Fruit fly (Drosophila melanogaster): Measurements from ENCODE around the gene CG15385.

Gene CG15385

dm6 chr2L:2177969-2178809 lies 34.2 kb downstream of the CG15385 start, which contains the start of gene aop (continued):
- TF ChIP-seq grau (tag; optimal IDR thresholded peaks at IDR 0.05) (no peak), cg (GFP tag; optimal IDR thresholded peaks at IDR 0.05) (peak; percentile 84), Hand (GFP tag; optimal IDR thresholded peaks at IDR 0.05) (no peak), pita (GFP tag; optimal IDR thresholded peaks at IDR 0.05) (no peak), CG10462 (GFP tag; optimal IDR thresholded peaks at IDR 0.05) (no peak), CkIIα-i1 (GFP tag; IDR thresholded peaks at IDR 0.05) (no peak), onecut (GFP tag; IDR thresholded peaks at IDR 0.05) (peak; percentile 35; the same call in 1 of the 2 replicates), CG7556 (GFP tag; optimal IDR thresholded peaks at IDR 0.05) (peak; percentile 13), ase (GFP tag; IDR thresholded peaks at IDR 0.05) (no peak), CG10654 (GFP tag; optimal IDR thresholded peaks at IDR 0.05) (no peak), CG6683 (GFP tag; optimal IDR thresholded peaks at IDR 0.05) (no peak), cwo (GFP tag; optimal IDR thresholded peaks at IDR 0.05) (no peak), Optix (GFP tag; IDR thresholded peaks at IDR 0.05) (no peak), ac (GFP tag; optimal IDR thresholded peaks at IDR 0.05) (peak; percentile 50), CG10147 (GFP tag; optimal IDR thresholded peaks at IDR 0.05) (no peak), gcm2 (GFP tag; optimal IDR thresholded peaks at IDR 0.05) (no peak), Elba2 (GFP tag; optimal IDR thresholded peaks at IDR 0.05) (peak; percentile 30), sqz (GFP tag; optimal IDR thresholded peaks at IDR 0.05) (peak; percentile 53), CG9727 (GFP tag; optimal IDR thresholded peaks at IDR 0.05) (peak; percentile 27), BtbVII (GFP tag; optimal IDR thresholded peaks at IDR 0.05) (no peak), HLH3B (GFP tag; IDR thresholded peaks at IDR 0.05) (no peak), gcm (GFP tag; optimal IDR thresholded peaks at IDR 0.05) (no peak), Hey (tag; optimal IDR thresholded peaks at IDR 0.05) (no peak), wek (GFP tag; optimal IDR thresholded peaks at IDR 0.05) (no peak), CG15011 (GFP tag; optimal IDR thresholded peaks at IDR 0.05) (peak; percentile 7), toy (GFP tag; IDR thresholded peaks at IDR 0.05) (no peak), CG12659 (GFP tag; optimal IDR thresholded peaks at IDR 0.05) (peak; percentile 29), hb (GFP tag; IDR thresholded peaks at IDR 0.05; ENCODE audit: partially characterized antibody) (no peak), lab (GFP tag; optimal IDR thresholded peaks at IDR 0.05) (peak; percentile 52), Jarid2 (GFP tag; optimal IDR thresholded peaks at IDR 0.05) (peak; percentile 98), Bteb2 (GFP tag; optimal IDR thresholded peaks at IDR 0.05) (peak; percentile 11), fu2 (GFP tag; optimal IDR thresholded peaks at IDR 0.05) (no peak), lov (optimal IDR thresholded peaks at IDR 0.05) (no peak), lov (GFP tag; IDR thresholded peaks at IDR 0.05) (no peak), CG30403 (GFP tag; optimal IDR thresholded peaks at IDR 0.05) (no peak), pros (GFP tag; optimal IDR thresholded peaks at IDR 0.05) (peak; percentile 72), oc (tag; optimal IDR thresholded peaks at IDR 0.05) (peak; percentile 21), Dfd (GFP tag; optimal IDR thresholded peaks at IDR 0.05) (no peak), Stat92E (GFP tag; optimal IDR thresholded peaks at IDR 0.05) (peak in 1 of 3 experiments; percentile 60), CG15514 (GFP tag; optimal IDR thresholded peaks at IDR 0.05) (peak; percentile 16), GATAe (GFP tag; conservative IDR thresholded peaks at IDR 0.05) (no peak), CG9797 (GFP tag; optimal IDR thresholded peaks at IDR 0.05) (no peak), CG6689 (GFP tag; IDR thresholded peaks at IDR 0.05) (no peak), Scr (GFP tag; IDR thresholded peaks at IDR 0.05; ENCODE audit: partially characterized antibody) (no peak), ranshi (GFP tag; IDR thresholded peaks at IDR 0.05) (no peak; the same call in 1 of the 2 replicates), CG6254 (GFP tag; optimal IDR thresholded peaks at IDR 0.05) (peak; percentile 34), Lim3 (GFP tag; IDR thresholded peaks at IDR 0.05) (no peak), CG18262 (tag; optimal IDR thresholded peaks at IDR 0.05) (peak; percentile 24), CG3995 (GFP tag; optimal IDR thresholded peaks at IDR 0.05) (no peak)
